Fruit fly (Drosophila melanogaster): Measurements from ENCODE around the gene CG10584.
A peak's percentile ranks its signal among the peaks of the same experiment; 100 is the strongest.

dm6 chr3L:20988862-20989261, 42.3 kb downstream of the CG10584 start:
- no peak for TF ChIP-seq CG6854 (GFP tag; optimal IDR thresholded peaks at IDR 0.05)
- peak; percentile 16 for TF ChIP-seq CG8632 (GFP tag; optimal IDR thresholded peaks at IDR 0.05)
- TF ChIP-seq CG6808 (GFP tag; optimal IDR thresholded peaks at IDR 0.05): peak; percentile 78
- TF ChIP-seq topi (GFP tag; optimal IDR thresholded peaks at IDR 0.05): peak; percentile 9
- TF ChIP-seq Hr38 (GFP tag; optimal IDR thresholded peaks at IDR 0.05): no peak
- TF ChIP-seq OdsH (GFP tag; optimal IDR thresholded peaks at IDR 0.05): peak; percentile 58
- TF ChIP-seq Eip93F (GFP tag; optimal IDR thresholded peaks at IDR 0.05): no peak
